Worm (Caenorhabditis elegans) whole organism, L2 larva: ENCODE data around the gene ccch-2.

Experiments used
- lin-11 ChIP-seq: fragments of 150-350 bp; sonication (generic microtip); optimal IDR thresholded peaks from 2 replicates; lab custom pipeline; 2014; ENCODE audit warnings: missing biosample characterization, missing genetic modification characterization, inconsistent platforms, mixed read lengths
- nhr-77 ChIP-seq: fragments of 150-350 bp; optimal IDR thresholded peaks from 2 replicates; lab custom pipeline; 2014; ENCODE audit warnings: missing biosample characterization, missing genetic modification characterization

DNA sequence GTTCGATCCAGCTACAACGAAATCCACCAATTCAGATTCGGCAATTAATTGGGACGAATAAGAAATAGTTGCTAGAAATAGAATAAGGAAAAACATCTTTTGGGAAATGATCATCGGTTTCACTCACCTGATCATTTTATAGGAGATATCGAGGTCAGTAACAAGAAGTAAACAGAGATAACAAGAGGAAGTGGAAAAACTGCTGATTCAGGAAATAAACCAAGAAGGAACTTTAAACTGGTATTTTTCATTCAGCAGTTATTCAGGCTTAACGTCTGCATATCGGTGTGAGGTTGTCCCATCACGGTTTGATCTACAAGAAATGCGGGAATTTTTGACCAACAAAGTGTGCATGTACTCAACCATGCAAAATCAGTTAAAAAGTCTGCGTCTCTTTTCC is 50.5 kb downstream of the ccch-2 start, which contains the start of gene K03D3.2:
- TF ChIP-seq nhr-77 (tag; lab: Kevin White, UChicago) (no peak), lin-11 (tag; lab: Kevin White, UChicago) (no peak)
